Fruit fly (Drosophila melanogaster) whole organism, prepupa: ENCODE results near the gene CG7367.
A peak's percentile ranks its signal among the peaks of the same experiment; 100 is the strongest.

ENCODE experiments used
- Blimp-1 ChIP-seq: fragments of 200-800 bp; sonication (Bioruptor generic); optimal IDR thresholded peaks from 3 replicates; lab custom pipeline; 2017; ENCODE audit warnings: missing biosample characterization, missing genetic modification characterization, mild to moderate bottlenecking, moderate library complexity, missing genetic modification reagents
- CG10631 ChIP-seq: fragments of 200-800 bp; sonication (Bioruptor generic); optimal IDR thresholded peaks from 2 replicates; lab custom pipeline; 2016; ENCODE audit warnings: missing biosample characterization, missing genetic modification characterization
- CG10669 ChIP-seq: fragments of 200-800 bp; sonication (Bioruptor generic); optimal IDR thresholded peaks from 3 replicates; lab custom pipeline; 2018; ENCODE audit warnings: missing biosample characterization, mild to moderate bottlenecking, missing genetic modification characterization, moderate library complexity
- CG11762 ChIP-seq: fragments of 200-800 bp; sonication (Bioruptor generic); optimal IDR thresholded peaks from 3 replicates; lab custom pipeline; 2016; ENCODE audit warnings: missing biosample characterization, missing genetic modification characterization; ENCODE audit not compliant: insufficient read depth
- CG11902 ChIP-seq: fragments of 200-800 bp; sonication (Bioruptor generic); optimal IDR thresholded peaks from 3 replicates; lab custom pipeline; 2016; ENCODE audit warnings: missing biosample characterization, missing genetic modification characterization
- CG15336 ChIP-seq: fragments of 200-800 bp; sonication (Bioruptor generic); IDR thresholded peaks from 2 replicates; pipeline ENCODE4 v1.3.6; 2022; ENCODE audit warnings: missing biosample characterization, missing genetic modification characterization
- CG1621 ChIP-seq: fragments of 200-800 bp; sonication (Bioruptor generic); optimal IDR thresholded peaks from 3 replicates; lab custom pipeline; 2018; ENCODE audit warnings: missing biosample characterization, mild to moderate bottlenecking, missing genetic modification characterization
- CG16779 ChIP-seq: fragments of 200-800 bp; sonication (Bioruptor generic); optimal IDR thresholded peaks from 3 replicates; lab custom pipeline; 2017; ENCODE audit warnings: missing biosample characterization, mild to moderate bottlenecking, missing genetic modification characterization
- CG3032 ChIP-seq: fragments of 200-800 bp; optimal IDR thresholded peaks from 2 replicates; lab custom pipeline; 2019; ENCODE audit warnings: missing biosample characterization, mild to moderate bottlenecking, missing genetic modification characterization, moderate library complexity
- CG31627 ChIP-seq: fragments of 200-800 bp; sonication (Bioruptor generic); optimal IDR thresholded peaks from 3 replicates; lab custom pipeline; 2016; ENCODE audit warnings: missing biosample characterization, missing genetic modification characterization
- CG32006 ChIP-seq: fragments of 200-800 bp; sonication (Bioruptor generic); optimal IDR thresholded peaks from 3 replicates; lab custom pipeline; 2017; ENCODE audit warnings: missing biosample characterization, mild to moderate bottlenecking, missing genetic modification characterization
- CG34406 ChIP-seq: fragments of 200-800 bp; sonication (Bioruptor generic); optimal IDR thresholded peaks from 3 replicates; lab custom pipeline; 2016; ENCODE audit warnings: missing biosample characterization, missing genetic modification characterization
- CG3919 ChIP-seq: fragments of 200-800 bp; sonication (Bioruptor generic); optimal IDR thresholded peaks from 3 replicates; lab custom pipeline; 2016; ENCODE audit warnings: missing biosample characterization, missing genetic modification characterization
- CG4318 ChIP-seq: fragments of 200-800 bp; sonication (Bioruptor generic); optimal IDR thresholded peaks from 3 replicates; lab custom pipeline; 2017; ENCODE audit warnings: missing biosample characterization, mild to moderate bottlenecking, missing genetic modification characterization
- CG6163 ChIP-seq: fragments of 200-800 bp; sonication (Bioruptor generic); IDR thresholded peaks from 3 replicates; pipeline ENCODE4 v1.3.6; 2022; ENCODE audit warnings: missing biosample characterization, missing genetic modification characterization
- CG6854 ChIP-seq: fragments of 200-800 bp; sonication (Bioruptor generic); optimal IDR thresholded peaks from 2 replicates; lab custom pipeline; 2017; ENCODE audit warnings: missing biosample characterization, mild to moderate bottlenecking, missing genetic modification characterization
- CG7368 ChIP-seq: fragments of 200-800 bp; sonication (Bioruptor generic); optimal IDR thresholded peaks from 3 replicates; lab custom pipeline; 2016; ENCODE audit warnings: missing biosample characterization, missing genetic modification characterization
- CG8119 ChIP-seq: fragments of 200-800 bp; sonication (Bioruptor generic); IDR thresholded peaks from 3 replicates; pipeline ENCODE4 v1.3.6; 2022; ENCODE audit warnings: missing biosample characterization, missing genetic modification characterization
- CG8319 ChIP-seq: fragments of 200-800 bp; sonication (Bioruptor generic); optimal IDR thresholded peaks from 3 replicates; lab custom pipeline; 2016; ENCODE audit warnings: missing biosample characterization, missing genetic modification characterization
- CG9139 ChIP-seq: fragments of 200-800 bp; sonication (Bioruptor generic); optimal IDR thresholded peaks from 3 replicates; lab custom pipeline; 2017; ENCODE audit warnings: missing biosample characterization, mild to moderate bottlenecking, missing genetic modification characterization
- Eip75B ChIP-seq: fragments of 200-800 bp; sonication (Bioruptor generic); optimal IDR thresholded peaks from 3 replicates; lab custom pipeline; 2016; ENCODE audit warnings: missing biosample characterization, missing genetic modification characterization
- Eip78C ChIP-seq: fragments of 200-800 bp; sonication (Bioruptor generic); peaks from one replicate; lab custom pipeline; 2016; ENCODE audit warnings: missing biosample characterization, missing genetic modification characterization
- Eip93F ChIP-seq: fragments of 200-800 bp; sonication (Bioruptor generic); optimal IDR thresholded peaks from 2 replicates; lab custom pipeline; 2016; ENCODE audit warnings: missing biosample characterization, mild to moderate bottlenecking, missing genetic modification characterization
- Ets21C ChIP-seq: fragments of 200-800 bp; sonication (Bioruptor generic); optimal IDR thresholded peaks from 3 replicates; lab custom pipeline; 2016; ENCODE audit warnings: missing biosample characterization, missing genetic modification characterization
- Ets96B ChIP-seq: fragments of 200-800 bp; optimal IDR thresholded peaks from 2 replicates; lab custom pipeline; 2019; ENCODE audit warnings: missing biosample characterization, mild to moderate bottlenecking, missing genetic modification characterization, moderate library complexity
- Hr38 ChIP-seq: sonication (Bioruptor generic); optimal IDR thresholded peaks from 2 replicates; lab custom pipeline; 2016; ENCODE audit warnings: missing biosample characterization, missing genetic modification characterization
- Hr39 ChIP-seq: fragments of 200-800 bp; sonication (Bioruptor generic); optimal IDR thresholded peaks from 2 replicates; lab custom pipeline; 2016; ENCODE audit warnings: missing biosample characterization, missing genetic modification characterization
- Hr4 ChIP-seq: fragments of 200-800 bp; sonication (Bioruptor generic); optimal IDR thresholded peaks from 3 replicates; lab custom pipeline; 2016; ENCODE audit warnings: missing biosample characterization, missing genetic modification characterization
- Lpt ChIP-seq: fragments of 200-800 bp; sonication (Bioruptor generic); optimal IDR thresholded peaks from 3 replicates; lab custom pipeline; 2016; ENCODE audit warnings: missing biosample characterization, missing genetic modification characterization
- Met ChIP-seq: fragments of 200-800 bp; sonication (Bioruptor generic); optimal IDR thresholded peaks from 3 replicates; lab custom pipeline; 2016; ENCODE audit warnings: missing biosample characterization, missing genetic modification characterization
- OdsH ChIP-seq: fragments of 200-800 bp; sonication (Bioruptor generic); optimal IDR thresholded peaks from 3 replicates; lab custom pipeline; 2016; ENCODE audit warnings: missing biosample characterization, missing genetic modification characterization
- Sox102F ChIP-seq: fragments of 200-800 bp; sonication (Bioruptor generic); optimal IDR thresholded peaks from 2 replicates; lab custom pipeline; 2016; ENCODE audit warnings: missing biosample characterization, mild to moderate bottlenecking, missing genetic modification characterization
- Sox14 ChIP-seq: fragments of 200-800 bp; sonication (Bioruptor generic); optimal IDR thresholded peaks from 3 replicates; lab custom pipeline; 2016; ENCODE audit warnings: missing biosample characterization, missing genetic modification characterization
- Sox15 ChIP-seq: fragments of 200-800 bp; sonication (Bioruptor generic); optimal IDR thresholded peaks from 3 replicates; lab custom pipeline; 2016; ENCODE audit warnings: missing biosample characterization, missing genetic modification characterization
- achi ChIP-seq: fragments of 200-800 bp; sonication (Bioruptor generic); optimal IDR thresholded peaks from 3 replicates; lab custom pipeline; 2016; ENCODE audit warnings: missing biosample characterization, missing genetic modification characterization
- cyc ChIP-seq: fragments of 200-800 bp; sonication (Bioruptor generic); optimal IDR thresholded peaks from 3 replicates; lab custom pipeline; 2016; ENCODE audit warnings: missing biosample characterization, missing genetic modification characterization
- dsx ChIP-seq: fragments of 200-800 bp; optimal IDR thresholded peaks from 3 replicates; lab custom pipeline; 2019; ENCODE audit warnings: missing biosample characterization, mild to moderate bottlenecking, missing genetic modification characterization, moderate library complexity; ENCODE audit not compliant: poor library complexity, severe bottlenecking
- eg ChIP-seq: fragments of 200-800 bp; sonication (Bioruptor generic); IDR thresholded peaks from 3 replicates; pipeline ENCODE4 v1.3.6; 2022; ENCODE audit warnings: missing biosample characterization, missing genetic modification characterization
- esn ChIP-seq: fragments of 200-800 bp; sonication (Bioruptor generic); optimal IDR thresholded peaks from 2 replicates; lab custom pipeline; 2016; ENCODE audit warnings: missing biosample characterization, mild to moderate bottlenecking, missing genetic modification characterization, moderate library complexity
- fd59A ChIP-seq: fragments of 200-800 bp; sonication (Bioruptor generic); optimal IDR thresholded peaks from 2 replicates; lab custom pipeline; 2017; ENCODE audit warnings: missing biosample characterization, mild to moderate bottlenecking, missing genetic modification characterization, missing genetic modification reagents
- fkh ChIP-seq: fragments of 200-800 bp; sonication (Bioruptor generic); optimal IDR thresholded peaks from 3 replicates; lab custom pipeline; 2017; ENCODE audit warnings: missing biosample characterization, mild to moderate bottlenecking, missing genetic modification characterization, moderate library complexity
- net ChIP-seq: fragments of 200-800 bp; sonication (Bioruptor generic); optimal IDR thresholded peaks from 3 replicates; lab custom pipeline; 2016; ENCODE audit warnings: missing biosample characterization, missing genetic modification characterization
- pdm3 ChIP-seq: fragments of 200-800 bp; sonication (Bioruptor generic); optimal IDR thresholded peaks from 3 replicates; lab custom pipeline; 2016; ENCODE audit warnings: missing biosample characterization, missing genetic modification characterization
- salr ChIP-seq, 2 experiments: fragments of 200-800 bp; sonication (Bioruptor generic); optimal IDR thresholded peaks; 3 replicates each; lab custom pipeline; 2016 to 2018; ENCODE audit warnings: missing biosample characterization in 2 of 2, missing genetic modification characterization in 2 of 2, mild to moderate bottlenecking in 1 of 2
- spab ChIP-seq: fragments of 200-800 bp; sonication (Bioruptor generic); optimal IDR thresholded peaks from 2 replicates; lab custom pipeline; 2017; ENCODE audit warnings: missing biosample characterization, mild to moderate bottlenecking, missing genetic modification characterization, missing genetic modification reagents
- ss ChIP-seq, 2 experiments: fragments of 200-800 bp; sonication (Bioruptor generic); optimal IDR thresholded peaks; 2 replicates in 1 of 2; 3 replicates in 1 of 2; lab custom pipeline; 2017 to 2018; ENCODE audit warnings: mild to moderate bottlenecking in 2 of 2, missing biosample characterization in 2 of 2, missing genetic modification characterization in 2 of 2, moderate library complexity in 1 of 2
- svp ChIP-seq: fragments of 200-800 bp; sonication (Bioruptor generic); peaks from one replicate; lab custom pipeline; 2016; ENCODE audit warnings: missing biosample characterization, missing genetic modification characterization
- topi ChIP-seq: fragments of 200-800 bp; sonication (Bioruptor generic); optimal IDR thresholded peaks from 3 replicates; lab custom pipeline; 2016; ENCODE audit warnings: missing biosample characterization, missing genetic modification characterization

Gene CG7367

DNA sequence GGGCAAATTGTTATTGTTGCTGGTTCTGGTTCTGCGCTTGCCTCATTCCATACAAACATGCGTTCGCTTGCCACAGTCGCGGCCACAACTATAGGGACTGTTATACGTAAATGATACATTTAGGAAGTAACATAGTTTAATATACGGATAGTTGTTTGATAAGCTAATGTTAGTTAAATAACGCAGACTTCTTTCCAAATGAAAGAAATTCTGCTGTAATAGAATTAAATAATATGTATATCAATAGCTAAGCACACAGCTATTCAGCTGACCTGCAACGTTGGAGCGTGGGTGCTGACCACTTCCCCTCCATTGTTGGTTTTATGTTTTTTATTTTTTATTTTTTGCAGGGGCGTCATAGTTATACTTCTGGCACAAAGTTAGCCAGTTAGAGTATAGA is 4.9 kb downstream of the CG7367 start (continued):
- TF ChIP-seq CG9139 (GFP tag; lab: Kevin White, UChicago) (no peak), CG32006 (peak; percentile 85), CG34406 (peak; percentile 44), Sox14 (GFP tag; lab: Kevin White, UChicago) (peak; percentile 71), svp (GFP tag; lab: Kevin White, UChicago) (no peak), Eip78C (GFP tag; lab: Kevin White, UChicago) (peak; percentile 86), cyc (GFP tag; lab: Kevin White, UChicago) (peak; percentile 23), CG11762 (GFP tag; lab: Kevin White, UChicago) (peak; percentile 28), CG3919 (GFP tag; lab: Kevin White, UChicago) (peak; percentile 44), CG4318 (no peak), CG16779 (tag; lab: Kevin White, UChicago) (no peak), Lpt (peak; percentile 71), CG1621 (peak; percentile 41), esn (GFP tag; lab: Kevin White, UChicago) (peak; percentile 48), CG6163 (GFP tag; lab: Robert Waterston, UW) (peak; percentile 83), net (GFP tag; lab: Kevin White, UChicago) (peak; percentile 65), CG7368 (GFP tag; lab: Kevin White, UChicago) (peak; percentile 34)

dm6 chr2L:8033756-8034155 is 5.8 kb downstream of the CG7367 start:
- TF ChIP-seq dsx (no peak), Hr38 (GFP tag; lab: Kevin White, UChicago) (no peak), CG7368 (GFP tag; lab: Kevin White, UChicago) (no peak), CG31627 (GFP tag; lab: Kevin White, UChicago) (no peak), svp (GFP tag; lab: Kevin White, UChicago) (no peak), eg (GFP tag; lab: Robert Waterston, UW) (0 out of 3 replicates have a peak, but pooled peaks have one; percentile 9), Eip93F (GFP tag; lab: Kevin White, UChicago) (no peak), CG9139 (GFP tag; lab: Kevin White, UChicago) (no peak), Eip78C (GFP tag; lab: Kevin White, UChicago) (peak; percentile 70), Lpt (no peak), CG16779 (tag; lab: Kevin White, UChicago) (no peak), CG32006 (no peak), CG15336 (GFP tag; lab: Robert Waterston, UW) (peak; percentile 49; the same call in 1 of the 2 replicates), Blimp-1 (GFP tag; lab: Kevin White, UChicago) (no peak), ss (GFP tag; optimal IDR thresholded peaks at IDR 0.05; lab: Kevin White, UChicago) (no peak), CG10669 (GFP tag; lab: Kevin White, UChicago) (no peak), Sox102F (no peak), Ets96B (no peak), Hr4 (no peak), Eip75B (GFP tag; lab: Kevin White, UChicago) (peak; percentile 3), achi (GFP tag; lab: Kevin White, UChicago) (peak; percentile 28), CG6854 (GFP tag; lab: Kevin White, UChicago) (no peak), Ets21C (no peak), CG6163 (GFP tag; lab: Robert Waterston, UW) (0 out of 3 replicates have a peak, but pooled peaks have one; percentile 39), esn (GFP tag; lab: Kevin White, UChicago) (peak; percentile 32), CG11762 (GFP tag; lab: Kevin White, UChicago) (no peak), CG11902 (GFP tag; lab: Kevin White, UChicago) (no peak), CG10631 (GFP tag; lab: Kevin White, UChicago) (no peak), CG8319 (GFP tag; lab: Kevin White, UChicago) (no peak), cyc (GFP tag; lab: Kevin White, UChicago) (no peak), salr (GFP tag; optimal IDR thresholded peaks at IDR 0.05; lab: Kevin White, UChicago) (no peak), fd59A (no peak), spab (GFP tag; lab: Kevin White, UChicago) (no peak), Hr39 (GFP tag; lab: Kevin White, UChicago) (peak; percentile 10), fkh (GFP tag; lab: Kevin White, UChicago) (no peak), CG3919 (GFP tag; lab: Kevin White, UChicago) (peak; percentile 1), CG8119 (GFP tag; lab: Robert Waterston, UW) (peak; percentile 46; the same call in 1 of the 3 replicates), OdsH (no peak), CG3032 (tag; lab: Kevin White, UChicago) (no peak), pdm3 (GFP tag; lab: Kevin White, UChicago) (peak; percentile 5), Met (GFP tag; lab: Kevin White, UChicago) (no peak), Sox14 (GFP tag; lab: Kevin White, UChicago) (peak; percentile 11), topi (GFP tag; lab: Kevin White, UChicago) (peak; percentile 28), Sox15 (GFP tag; lab: Kevin White, UChicago) (no peak)
